Fruit fly (Drosophila melanogaster) whole organism, pupa: ENCODE data around the gene cv-c.

Source experiments
- CG9948 ChIP-seq: fragments of 200-800 bp; sonication (Bioruptor generic); optimal IDR thresholded peaks from 2 replicates; lab custom pipeline; 2018; ENCODE audit warnings: missing biosample characterization, mild to moderate bottlenecking, missing genetic modification characterization, moderate library complexity
- EcR ChIP-seq: fragments of 200-800 bp; sonication (Bioruptor generic); optimal IDR thresholded peaks from 3 replicates; lab custom pipeline; 2019; ENCODE audit warnings: missing biosample characterization, missing genetic modification characterization, mild to moderate bottlenecking, moderate library complexity, missing genetic modification reagents
- Ets98B ChIP-seq: fragments of 200-800 bp; sonication (Bioruptor generic); IDR thresholded peaks from 2 replicates; pipeline ENCODE4 v1.3.6; 2022; ENCODE audit warnings: missing biosample characterization, missing genetic modification characterization

dm6 chr3R:14513420-14513819, 31.9 kb upstream of the cv-c start, which contains the start of gene CG8461:
- TF ChIP-seq CG9948 (tag; lab: Kevin White, UChicago): no peak
- TF ChIP-seq Ets98B: no peak
- TF ChIP-seq EcR: no peak
